Worm (Caenorhabditis elegans): ENCODE measurements around the gene gei-3.

The gei-3 gene

ce11 chrX:12764009-12764408 lies 49.4 kb downstream of the gei-3 start:
- TF ChIP-seq ceh-31 (tag; optimal IDR thresholded peaks at IDR 0.05) (no peak), ceh-19 (GFP tag; optimal IDR thresholded peaks at IDR 0.05) (no peak), pat-9 (tag; optimal IDR thresholded peaks at IDR 0.05) (no peak), lin-11 (tag; optimal IDR thresholded peaks at IDR 0.05) (no peak), hlh-13 (GFP tag; optimal IDR thresholded peaks at IDR 0.05) (no peak), npax-4 (tag; optimal IDR thresholded peaks at IDR 0.05) (no peak), ceh-45 (GFP tag; IDR thresholded peaks at IDR 0.05) (no peak)

ce11 chrX:12761778-12762177 lies 51.7 kb downstream of the gei-3 start, which contains the start of gene cept-1:
Gene cept-1 (plus strand): TSS chrX:12762078.
- no peak for TF ChIP-seq ceh-48 (tag; optimal IDR thresholded peaks at IDR 0.05)
- TF ChIP-seq hlh-15 (tag; optimal IDR thresholded peaks at IDR 0.05) = no peak

- TF ChIP-seq Y22D7AL.16 (tag; optimal IDR thresholded peaks at IDR 0.05) (no peak), nfya-1 (tag; optimal IDR thresholded peaks at IDR 0.05) (no peak), C38D4.7 (GFP tag; optimal IDR thresholded peaks at IDR 0.05) (no peak), ceh-18 (tag; optimal IDR thresholded peaks at IDR 0.05) (no peak), odd-2 (tag; optimal IDR thresholded peaks at IDR 0.05) (no peak), nhr-11 (tag; optimal IDR thresholded peaks at IDR 0.05) (no peak), ahr-1 (tag; optimal IDR thresholded peaks at IDR 0.05) (no peak), zip-5 (tag; optimal IDR thresholded peaks at IDR 0.05) (no peak)
Measured at ce11 chrX:12761295-12761775, 52.1 kb downstream of the gei-3 start.

ce11 chrX:12759642-12760041 lies 53.8 kb downstream of the gei-3 start:
- TF ChIP-seq elt-2 (tag; optimal IDR thresholded peaks at IDR 0.05) = peak; percentile 40
- no peak for TF ChIP-seq pat-9 (tag; optimal IDR thresholded peaks at IDR 0.05)
- TF ChIP-seq ttx-3 (tag; optimal IDR thresholded peaks at IDR 0.05) = no peak

- TF ChIP-seq elt-2 (tag; optimal IDR thresholded peaks at IDR 0.05) (no peak), syd-9 (tag; optimal IDR thresholded peaks at IDR 0.05) (no peak), pros-1 (tag; optimal IDR thresholded peaks at IDR 0.05) (no peak)
Measured at ce11 chrX:12759010-12759409, 54.4 kb downstream of the gei-3 start.

- TF ChIP-seq odd-2 (tag; optimal IDR thresholded peaks at IDR 0.05) (no peak), ceh-2 (tag; optimal IDR thresholded peaks at IDR 0.05) (no peak), lim-6 (tag; optimal IDR thresholded peaks at IDR 0.05) (no peak), ceh-18 (tag; optimal IDR thresholded peaks at IDR 0.05) (no peak), sdc-2 (tag; optimal IDR thresholded peaks at IDR 0.05) (no peak), ceh-24 (tag; optimal IDR thresholded peaks at IDR 0.05) (no peak), F13H6.1 (tag; optimal IDR thresholded peaks at IDR 0.05) (no peak)
Measured at ce11 chrX:12755021-12755420, 58.4 kb downstream of the gei-3 start.

- TF ChIP-seq fkh-6 (tag; optimal IDR thresholded peaks at IDR 0.05) (no peak), madf-2 (tag; optimal IDR thresholded peaks at IDR 0.05) (no peak), gmeb-2 (tag; optimal IDR thresholded peaks at IDR 0.05) (no peak), pha-4 (tag; optimal IDR thresholded peaks at IDR 0.05) (no peak), ceh-18 (tag; optimal IDR thresholded peaks at IDR 0.05) (no peak)
Measured at ce11 chrX:12754043-12754442, 59.4 kb downstream of the gei-3 start.

- TF ChIP-seq pros-1 (tag; optimal IDR thresholded peaks at IDR 0.05) (no peak), rnt-1 (tag; optimal IDR thresholded peaks at IDR 0.05) (no peak), pax-1 (tag; optimal IDR thresholded peaks at IDR 0.05) (no peak), ttx-3 (tag; optimal IDR thresholded peaks at IDR 0.05) (no peak), F13H6.1 (tag; optimal IDR thresholded peaks at IDR 0.05) (no peak), odd-2 (tag; optimal IDR thresholded peaks at IDR 0.05) (no peak)
Measured at ce11 chrX:12750805-12751204, 62.6 kb downstream of the gei-3 start.

Data from whole organism, late embryonic.